Worm (Caenorhabditis elegans): ENCODE data around the gene Y116A8C.20.
A peak's percentile ranks its signal among the peaks of the same experiment; 100 is the strongest.

Y116A8C.20 gene

ce11 chrIV:17087384-17088099 is 46.8 kb downstream of the Y116A8C.20 start, which contains the start of the genes snx-13 and snr-1 (continued):
- peak; percentile 99 for TF ChIP-seq elt-2 (tag; optimal IDR thresholded peaks at IDR 0.05)
- peak; percentile 98 for TF ChIP-seq ahr-1 (tag; optimal IDR thresholded peaks at IDR 0.05)
- TF ChIP-seq hlh-8 (tag; optimal IDR thresholded peaks at IDR 0.05) = peak; percentile 97
- peak; percentile 95 for TF ChIP-seq ttx-3 (tag; optimal IDR thresholded peaks at IDR 0.05)
- TF ChIP-seq K09A11.1 (tag; optimal IDR thresholded peaks at IDR 0.05; ENCODE audit: insufficient read depth) = no peak
- peak; percentile 88 for TF ChIP-seq pag-3 (tag; optimal IDR thresholded peaks at IDR 0.05; ENCODE audit: borderline replicate concordance)
- peak; percentile 90 for TF ChIP-seq K02D7.2 (tag; optimal IDR thresholded peaks at IDR 0.05)
- peak; percentile 93 for TF ChIP-seq F13H6.1 (tag; optimal IDR thresholded peaks at IDR 0.05)
- TF ChIP-seq ceh-6 (GFP tag; optimal IDR thresholded peaks at IDR 0.05) = peak; percentile 48
- peak; percentile 80 for TF ChIP-seq unc-42 (tag; optimal IDR thresholded peaks at IDR 0.05)
- TF ChIP-seq ceh-19 (GFP tag; optimal IDR thresholded peaks at IDR 0.05) = peak; percentile 94
- TF ChIP-seq unc-3 (GFP tag; conservative IDR thresholded peaks at IDR 0.05) = peak; percentile 72; the same call in 1 of the 2 replicates
- TF ChIP-seq unc-3 (tag; optimal IDR thresholded peaks at IDR 0.05) = peak; percentile 96
- peak; percentile 80 for TF ChIP-seq lin-11 (tag; optimal IDR thresholded peaks at IDR 0.05)
- TF ChIP-seq tbx-2 (tag; optimal IDR thresholded peaks at IDR 0.05) = peak; percentile 99
- no peak for TF ChIP-seq fkh-10 (GFP tag; optimal IDR thresholded peaks at IDR 0.05)
- peak; percentile 82 for TF ChIP-seq gmeb-2 (tag; optimal IDR thresholded peaks at IDR 0.05)
- no peak for TF ChIP-seq unc-55 (GFP tag; optimal IDR thresholded peaks at IDR 0.05)
- TF ChIP-seq lim-6 (tag; optimal IDR thresholded peaks at IDR 0.05) = peak; percentile 96
- peak; percentile 71 for TF ChIP-seq hlh-13 (GFP tag; optimal IDR thresholded peaks at IDR 0.05)
- peak; percentile 87 for TF ChIP-seq C38D4.7 (GFP tag; optimal IDR thresholded peaks at IDR 0.05)
- peak; percentile 89 for TF ChIP-seq pqm-1 (tag; optimal IDR thresholded peaks at IDR 0.05)
- TF ChIP-seq ceh-34 (tag; optimal IDR thresholded peaks at IDR 0.05) = peak; percentile 95
- TF ChIP-seq sox-4 (tag; optimal IDR thresholded peaks at IDR 0.05) = peak; percentile 71
- TF ChIP-seq nhr-232 (tag; optimal IDR thresholded peaks at IDR 0.05) = no peak
- TF ChIP-seq zip-5 (tag; optimal IDR thresholded peaks at IDR 0.05) = peak; percentile 99
- no peak for TF ChIP-seq odd-2 (tag; optimal IDR thresholded peaks at IDR 0.05)
- TF ChIP-seq ceh-9 (tag; optimal IDR thresholded peaks at IDR 0.05) = no peak
- no peak for TF ChIP-seq ceh-30 (tag; optimal IDR thresholded peaks at IDR 0.05)
- TF ChIP-seq dve-1 (tag; optimal IDR thresholded peaks at IDR 0.05) = no peak
- TF ChIP-seq che-1 (tag; optimal IDR thresholded peaks at IDR 0.05) = peak; percentile 83
- TF ChIP-seq ref-2 (tag; optimal IDR thresholded peaks at IDR 0.05) = peak; percentile 98

DNA sequence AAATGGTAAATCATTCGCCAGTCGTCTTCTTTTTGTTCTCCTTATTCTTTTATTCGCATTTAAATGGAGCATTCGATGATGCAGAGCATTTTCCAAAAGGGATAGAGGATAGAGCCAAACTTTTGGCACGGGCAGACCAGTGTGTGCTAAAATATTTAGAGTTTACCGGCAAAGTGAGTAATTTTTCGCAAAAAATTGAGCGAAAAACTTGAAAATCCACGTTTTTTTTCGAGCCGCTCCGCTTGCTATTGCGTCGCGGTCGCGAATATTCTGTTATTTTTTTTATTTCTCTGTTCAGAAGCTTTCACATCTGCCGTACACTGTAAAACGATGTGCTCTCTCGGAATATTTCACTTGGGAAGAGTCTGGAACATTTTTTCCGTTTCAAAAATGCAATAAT is 48.1 kb downstream of the Y116A8C.20 start, which contains the start of gene Y116A8C.43:
Gene Y116A8C.43 (plus strand): TSS at position 3 of the 400 bp plus-strand sequence.
- TF ChIP-seq elt-4 (tag; optimal IDR thresholded peaks at IDR 0.05) = no peak
- no peak for TF ChIP-seq unc-86 (tag; optimal IDR thresholded peaks at IDR 0.05)
- no peak for TF ChIP-seq rnt-1 (tag; optimal IDR thresholded peaks at IDR 0.05)
- no peak for TF ChIP-seq lin-11 (tag; optimal IDR thresholded peaks at IDR 0.05)
- TF ChIP-seq ceh-6 (GFP tag; optimal IDR thresholded peaks at IDR 0.05) = no peak
- TF ChIP-seq dmd-4 (tag; optimal IDR thresholded peaks at IDR 0.05; ENCODE audit: borderline replicate concordance) = no peak
- no peak for TF ChIP-seq tbx-2 (tag; optimal IDR thresholded peaks at IDR 0.05)
- TF ChIP-seq ceh-24 (tag; optimal IDR thresholded peaks at IDR 0.05) = no peak
- TF ChIP-seq pax-1 (tag; optimal IDR thresholded peaks at IDR 0.05) = no peak
- no peak for TF ChIP-seq fkh-6 (tag; optimal IDR thresholded peaks at IDR 0.05)
- no peak for TF ChIP-seq pha-4 (tag; optimal IDR thresholded peaks at IDR 0.05)
- TF ChIP-seq K09A11.1 (tag; optimal IDR thresholded peaks at IDR 0.05; ENCODE audit: insufficient read depth) = no peak
- no peak for TF ChIP-seq lim-6 (tag; optimal IDR thresholded peaks at IDR 0.05)
- TF ChIP-seq hlh-30 (tag; optimal IDR thresholded peaks at IDR 0.05; ENCODE audit: insufficient read depth) = no peak
- TF ChIP-seq gmeb-2 (tag; optimal IDR thresholded peaks at IDR 0.05) = no peak
- TF ChIP-seq ceh-9 (tag; optimal IDR thresholded peaks at IDR 0.05) = no peak
- no peak for TF ChIP-seq ceh-14 (tag; optimal IDR thresholded peaks at IDR 0.05)
- no peak for TF ChIP-seq eyg-1 (tag; optimal IDR thresholded peaks at IDR 0.05)
- no peak for TF ChIP-seq fkh-10 (GFP tag; optimal IDR thresholded peaks at IDR 0.05)

All from whole organism, late embryonic.